Worm (Caenorhabditis elegans) whole organism, L4 larva: ENCODE measurements around the gene C18E9.8.

Experiments used
- ama-1 ChIP-seq: fragments of 150-350 bp; optimal IDR thresholded peaks from 2 replicates; lab custom pipeline; 2014; ENCODE audit warnings: inconsistent platforms, mixed read lengths
- jun-1 ChIP-seq: fragments of 150-350 bp; optimal IDR thresholded peaks from 2 replicates; lab custom pipeline; 2014; ENCODE audit warnings: missing biosample characterization, missing genetic modification reagents, missing genetic modification characterization
- nhr-25 ChIP-seq: sonication (generic microtip); optimal IDR thresholded peaks from 2 replicates; lab custom pipeline; 2017; ENCODE audit warnings: missing genetic modification characterization, mild to moderate bottlenecking, missing compliant biosample characterization, antibody characterized with exemption, moderate library complexity, borderline replicate concordance; ENCODE audit not compliant: insufficient read depth
- saeg-2 ChIP-seq: fragments of 200-800 bp; sonication (Bioruptor generic); IDR thresholded peaks from 2 replicates; pipeline ENCODE4 v1.3.6; 2022; ENCODE audit warnings: missing genetic modification reagents, missing genetic modification characterization, missing compliant biosample characterization
- spr-3 ChIP-seq: fragments of 200-800 bp; sonication (Bioruptor generic); optimal IDR thresholded peaks from 2 replicates; lab custom pipeline; 2018; ENCODE audit warnings: mild to moderate bottlenecking, missing genetic modification characterization, missing compliant biosample characterization
- unc-39 ChIP-seq: sonication (generic microtip); optimal IDR thresholded peaks from 2 replicates; lab custom pipeline; 2017; ENCODE audit warnings: missing biosample characterization, missing genetic modification characterization
- ztf-11 ChIP-seq: fragments of 150-350 bp; optimal IDR thresholded peaks from 2 replicates; lab custom pipeline; 2014; ENCODE audit warnings: missing biosample characterization, missing genetic modification characterization

- TF ChIP-seq ama-1: no peak
- TF ChIP-seq nhr-25 (tag; lab: Kevin White, UChicago): no peak
- no peak for TF ChIP-seq spr-3 (GFP tag; lab: Kevin White, UChicago)
- TF ChIP-seq saeg-2: no peak
- TF ChIP-seq unc-39: no peak
- TF ChIP-seq ztf-11: no peak
- TF ChIP-seq jun-1 (tag; lab: Kevin White, UChicago): no peak
Measured at ce11 chrII:8959081-8959480, 28.8 kb downstream of the C18E9.8 start.
